Worm (Caenorhabditis elegans): ENCODE data around the gene pat-3.

ce11 chrIII:3931423-3931822, 17.5 kb upstream of the pat-3 start, which contains the start of gene F37A8.2:
- TF ChIP-seq T22C8.4 (GFP tag; IDR thresholded peaks at IDR 0.05) (no peak), med-1 (GFP tag; optimal IDR thresholded peaks at IDR 0.05; ENCODE audit: insufficient read depth) (no peak), ztf-23 (GFP tag; IDR thresholded peaks at IDR 0.05) (no peak)

Measured in whole organism, midembryonic.